Worm (Caenorhabditis elegans): Measurements from ENCODE around the gene unc-10.

DNA sequence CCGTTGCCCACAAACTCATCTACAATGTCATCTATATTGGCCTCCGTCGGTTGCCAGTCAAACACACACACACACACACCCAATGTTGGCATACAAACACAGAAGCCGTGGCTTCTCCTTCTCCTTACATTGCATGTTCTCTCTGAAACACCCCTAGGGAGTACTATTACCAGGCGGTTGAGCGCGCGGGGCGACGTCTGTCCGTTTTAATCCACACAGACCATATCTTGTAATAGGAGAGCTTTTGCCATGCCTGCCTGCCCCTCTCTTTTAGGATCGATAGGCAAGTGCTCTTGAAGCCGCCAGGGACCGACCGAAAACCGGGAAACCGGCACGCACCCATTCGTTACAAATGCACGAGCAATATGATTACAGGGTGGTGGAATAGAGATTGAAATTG is 55.6 kb downstream of the unc-10 start:
- TF ChIP-seq R02D3.7 (tag; optimal IDR thresholded peaks at IDR 0.05) (no peak), elt-3 (tag; optimal IDR thresholded peaks at IDR 0.05) (no peak), ztf-1 (GFP tag; conservative IDR thresholded peaks at IDR 0.05) (no peak), F13H6.1 (tag; optimal IDR thresholded peaks at IDR 0.05) (no peak), lin-39 (tag; optimal IDR thresholded peaks at IDR 0.05) (no peak), crh-2 (tag; optimal IDR thresholded peaks at IDR 0.05) (no peak), C34F6.9 (tag; optimal IDR thresholded peaks at IDR 0.05) (no peak), nhr-77 (tag; optimal IDR thresholded peaks at IDR 0.05) (no peak), nhr-6 (tag; optimal IDR thresholded peaks at IDR 0.05) (no peak), skn-1 (tag; optimal IDR thresholded peaks at IDR 0.05) (no peak), nhr-237 (tag; optimal IDR thresholded peaks at IDR 0.05) (no peak)

All from whole organism, L2 larva.